Worm (Caenorhabditis elegans) whole organism, late embryonic: ENCODE results near the gene lag-1.

ENCODE experiments used
- T23F11.4 ChIP-seq: fragments of 200-800 bp; sonication (Bioruptor generic); optimal IDR thresholded peaks from 2 replicates; lab custom pipeline; 2018; ENCODE audit warnings: mild to moderate bottlenecking, missing genetic modification characterization, missing compliant biosample characterization
- ceh-14 ChIP-seq: sonication (generic microtip); optimal IDR thresholded peaks from 2 replicates; lab custom pipeline; 2016; ENCODE audit warnings: missing genotype, missing genetic modification characterization, missing compliant biosample characterization
- ceh-18 ChIP-seq: sonication (generic microtip); optimal IDR thresholded peaks from 2 replicates; lab custom pipeline; 2016; ENCODE audit warnings: missing genetic modification characterization, missing compliant biosample characterization
- ceh-22 ChIP-seq: sonication (generic microtip); optimal IDR thresholded peaks from 2 replicates; lab custom pipeline; 2017; ENCODE audit warnings: missing biosample characterization, missing genetic modification characterization
- ceh-31 ChIP-seq: sonication (generic microtip); optimal IDR thresholded peaks from 2 replicates; lab custom pipeline; 2016; ENCODE audit warnings: missing genetic modification characterization, missing compliant biosample characterization
- ceh-6 ChIP-seq: fragments of 200-800 bp; sonication (Bioruptor generic); optimal IDR thresholded peaks from 2 replicates; lab custom pipeline; 2018; ENCODE audit warnings: mild to moderate bottlenecking, missing genetic modification characterization, missing compliant biosample characterization
- dmd-4 ChIP-seq: sonication (generic microtip); optimal IDR thresholded peaks from 2 replicates; lab custom pipeline; 2016; ENCODE audit warnings: borderline replicate concordance, missing genetic modification characterization, missing compliant biosample characterization
- fkh-10 ChIP-seq: fragments of 150-350 bp; optimal IDR thresholded peaks from 2 replicates; lab custom pipeline; 2014; ENCODE audit warnings: missing biosample characterization, missing genetic modification reagents, missing genetic modification characterization
- gmeb-2 ChIP-seq: sonication (generic microtip); optimal IDR thresholded peaks from 2 replicates; lab custom pipeline; 2016; ENCODE audit warnings: missing genetic modification characterization, inconsistent platforms, missing compliant biosample characterization
- hlh-15 ChIP-seq: sonication (generic microtip); optimal IDR thresholded peaks from 2 replicates; lab custom pipeline; 2016; ENCODE audit warnings: missing genetic modification characterization, missing compliant biosample characterization
- mec-3 ChIP-seq: sonication (generic microtip); optimal IDR thresholded peaks from 2 replicates; lab custom pipeline; 2016; ENCODE audit warnings: borderline replicate concordance, missing genetic modification characterization, missing compliant biosample characterization
- nfya-1 ChIP-seq: sonication (generic microtip); optimal IDR thresholded peaks from 2 replicates; lab custom pipeline; 2017; ENCODE audit warnings: missing genetic modification characterization, mild to moderate bottlenecking, missing compliant biosample characterization, antibody characterized with exemption, moderate library complexity
- npax-4 ChIP-seq: sonication (generic microtip); optimal IDR thresholded peaks from 2 replicates; lab custom pipeline; 2016; ENCODE audit warnings: missing genetic modification characterization, missing compliant biosample characterization
- odd-2 ChIP-seq: sonication (generic microtip); optimal IDR thresholded peaks from 2 replicates; lab custom pipeline; 2017; ENCODE audit warnings: antibody characterized with exemption, mild to moderate bottlenecking, missing genetic modification characterization, missing compliant biosample characterization
- pag-3 ChIP-seq: sonication (generic microtip); optimal IDR thresholded peaks from 2 replicates; lab custom pipeline; 2016; ENCODE audit warnings: missing compliant biosample characterization, missing genetic modification characterization, borderline replicate concordance
- pat-9 ChIP-seq: fragments of 200-800 bp; sonication (Bioruptor generic); optimal IDR thresholded peaks from 2 replicates; lab custom pipeline; 2018; ENCODE audit warnings: mild to moderate bottlenecking, missing genetic modification characterization, moderate library complexity, missing compliant biosample characterization
- pha-2 ChIP-seq: sonication (generic microtip); optimal IDR thresholded peaks from 2 replicates; lab custom pipeline; 2017; ENCODE audit warnings: mild to moderate bottlenecking, missing genetic modification characterization, missing compliant biosample characterization
- rnt-1 ChIP-seq: sonication (generic microtip); optimal IDR thresholded peaks from 2 replicates; lab custom pipeline; 2016; ENCODE audit warnings: missing genetic modification characterization, missing compliant biosample characterization
- unc-3 ChIP-seq, 2 experiments: fragments of 200-800 bp in 1 of 2; sonication (Bioruptor generic) in 1 of 2; sonication (generic microtip) in 1 of 2; conservative IDR thresholded peaks in 1 of 2; optimal IDR thresholded peaks in 1 of 2; 2 replicates each; pipeline versions ENCODE4 v1.3.6 to Lab custom; 2016 to 2022; ENCODE audit warnings: missing compliant biosample characterization in 2 of 2, missing genetic modification characterization in 2 of 2, missing genetic modification reagents in 1 of 2
- ztf-16 ChIP-seq: sonication (generic microtip); optimal IDR thresholded peaks from 2 replicates; lab custom pipeline; 2017; ENCODE audit warnings: missing genetic modification characterization, missing compliant biosample characterization

Gene lag-1

DNA sequence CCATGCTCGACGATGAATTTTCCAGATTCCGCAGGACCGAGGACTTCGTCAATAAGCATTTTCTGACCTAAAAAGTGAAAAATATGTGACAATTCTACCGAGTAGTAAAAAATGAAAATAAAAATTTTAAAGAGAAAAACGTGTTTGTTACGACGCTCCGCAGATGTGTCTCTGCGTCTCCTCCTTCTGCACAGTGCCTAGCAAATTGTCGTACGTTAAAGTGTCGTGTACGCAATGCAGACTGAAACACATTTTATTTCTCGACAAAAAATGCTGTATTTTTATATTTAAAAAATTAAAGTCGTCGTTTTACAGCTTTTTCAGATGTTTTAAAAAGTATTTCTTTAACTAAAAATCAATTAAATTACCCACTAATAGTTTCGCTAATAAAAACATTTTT is 61.6 kb downstream of the lag-1 start, which contains the start of gene C11D2.4:
C11D2.4 (minus strand) TSS at position 128 of the 400 bp plus-strand sequence.
- TF ChIP-seq ztf-16 (tag; lab: Kevin White, UChicago) (no peak), gmeb-2 (no peak), ceh-18 (tag; lab: Kevin White, UChicago) (no peak), pha-2 (tag; lab: Kevin White, UChicago) (no peak), pat-9 (tag; lab: Kevin White, UChicago) (no peak), rnt-1 (tag; lab: Kevin White, UChicago) (no peak), ceh-14 (no peak), odd-2 (no peak), mec-3 (tag; lab: Kevin White, UChicago) (no peak), ceh-31 (tag; lab: Kevin White, UChicago) (no peak), hlh-15 (tag; lab: Kevin White, UChicago) (no peak), pag-3 (tag; lab: Kevin White, UChicago) (no peak), dmd-4 (tag; lab: Kevin White, UChicago) (no peak), T23F11.4 (GFP tag; lab: Kevin White, UChicago) (no peak), ceh-6 (GFP tag; lab: Kevin White, UChicago) (no peak), npax-4 (tag; lab: Kevin White, UChicago) (no peak), ceh-22 (tag; lab: Kevin White, UChicago) (no peak), fkh-10 (GFP tag; lab: Kevin White, UChicago) (no peak)

DNA sequence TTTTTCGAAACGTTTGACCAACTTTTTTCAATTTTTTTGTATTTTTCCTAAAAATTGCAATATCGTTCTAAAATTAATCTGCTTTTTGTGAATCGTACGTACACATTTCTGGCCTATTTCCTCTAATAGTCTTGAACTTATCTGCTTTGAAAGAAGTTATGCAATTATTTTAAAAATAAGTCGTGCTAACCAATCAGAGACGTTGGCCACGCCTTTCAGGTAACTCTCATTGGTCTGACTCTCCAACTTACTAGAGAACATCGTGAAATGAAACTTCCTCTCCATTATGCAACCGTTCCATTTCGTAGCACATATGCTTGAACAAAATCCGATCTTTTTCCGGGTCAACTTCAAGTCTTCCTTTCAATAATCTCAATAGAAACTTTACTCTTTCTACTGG is 64.4 kb downstream of the lag-1 start:
- TF ChIP-seq unc-3 (GFP tag; conservative IDR thresholded peaks at IDR 0.05; lab: Robert Waterston, UW) (no peak), unc-3 (tag; optimal IDR thresholded peaks at IDR 0.05; lab: Kevin White, UChicago) (no peak), nfya-1 (tag; lab: Kevin White, UChicago) (peak; percentile 63)
